Worm (Caenorhabditis elegans): ENCODE data around the gene F31E3.12.

The F31E3.12 gene

DNA sequence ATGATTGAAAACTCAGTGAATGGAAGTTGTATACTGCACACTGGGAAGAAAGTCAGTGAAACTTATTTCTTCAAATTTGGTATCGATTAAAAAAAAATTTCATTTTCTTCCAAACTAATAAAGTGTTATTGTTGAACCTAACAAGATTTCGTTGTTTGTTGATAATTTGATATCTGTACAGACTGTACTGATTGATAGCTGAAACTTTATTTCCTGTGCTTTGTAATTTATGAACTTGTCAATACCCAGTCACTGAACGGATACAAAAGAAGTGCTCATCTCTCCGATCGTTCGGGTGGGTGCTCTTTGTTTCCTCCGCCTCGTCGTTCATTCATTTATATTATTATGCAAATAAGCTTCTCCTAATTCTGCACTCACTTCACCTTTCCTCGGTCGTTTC is at the start of gene F31E3.12:
Gene F31E3.12, plus strand, starts transcription at position 301 of the 400 bp plus-strand sequence.
- TF ChIP-seq tab-1 (GFP tag; IDR thresholded peaks at IDR 0.05), result no peak
- TF ChIP-seq cog-1 (tag; optimal IDR thresholded peaks at IDR 0.05), result no peak
- no peak for TF ChIP-seq T22C8.4 (GFP tag; IDR thresholded peaks at IDR 0.05)
- TF ChIP-seq ztf-29 (GFP tag; IDR thresholded peaks at IDR 0.05), result no peak
- TF ChIP-seq flt-1 (GFP tag; IDR thresholded peaks at IDR 0.05), result no peak
- no peak for TF ChIP-seq ztf-23 (GFP tag; IDR thresholded peaks at IDR 0.05)
- TF ChIP-seq ref-1 (GFP tag; conservative IDR thresholded peaks at IDR 0.05), result no peak
- no peak for TF ChIP-seq klf-2 (GFP tag; conservative IDR thresholded peaks at IDR 0.05)

DNA sequence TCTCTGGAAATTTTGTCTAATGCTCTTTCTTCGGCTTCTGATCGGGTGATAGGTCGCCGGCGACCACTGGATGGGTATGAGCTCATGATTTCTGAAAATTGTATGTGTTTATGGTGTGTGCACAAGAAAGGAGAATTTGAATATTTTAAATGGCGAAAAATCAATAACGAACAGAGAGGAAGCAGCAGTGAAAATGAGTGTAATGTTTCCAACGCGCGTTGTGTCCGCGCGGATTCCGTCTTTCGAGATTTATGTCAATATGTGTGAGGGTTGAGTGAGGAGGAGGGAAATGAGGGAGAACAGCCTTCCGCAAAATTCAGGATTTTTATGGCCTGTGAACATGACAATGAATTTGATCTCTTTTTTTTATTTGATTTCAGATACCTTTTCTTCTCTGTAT is 40.5 kb upstream of the F31E3.12 start, which contains the start of gene flap-1:
Gene flap-1, minus strand, starts transcription at position 101 of the 400 bp plus-strand sequence.
- TF ChIP-seq T22C8.4 (GFP tag; IDR thresholded peaks at IDR 0.05), result peak; percentile 25; the same call in 1 of the 2 replicates
- TF ChIP-seq ztf-29 (GFP tag; IDR thresholded peaks at IDR 0.05), result no peak

DNA sequence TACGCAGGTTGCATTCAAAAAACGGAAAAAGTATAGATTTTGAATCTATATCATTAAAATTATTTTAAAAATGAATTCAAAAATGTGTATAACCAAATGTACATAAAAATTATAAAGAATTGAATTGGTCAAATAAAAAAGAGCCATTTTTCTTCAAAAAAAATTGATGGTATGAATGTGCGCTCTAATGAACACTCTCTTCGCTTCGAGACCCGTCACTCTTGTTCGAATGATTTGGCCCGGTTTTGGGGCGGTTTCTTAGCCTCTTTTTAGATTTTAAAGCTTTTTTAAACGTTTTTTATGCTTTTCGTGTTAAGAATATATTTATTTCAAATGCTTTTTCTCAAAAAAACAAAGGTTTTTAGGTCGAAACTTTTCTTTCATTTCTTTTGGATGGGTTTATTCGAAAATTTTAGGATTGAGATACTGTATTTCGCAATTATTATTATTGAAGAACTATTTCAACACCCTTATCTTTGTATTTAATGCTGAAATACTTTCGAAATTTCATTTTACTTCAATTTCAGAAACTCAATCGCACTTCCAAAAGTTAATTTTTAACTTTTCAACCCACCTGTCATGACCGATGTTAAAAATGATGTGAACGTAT is 39.5 kb upstream of the F31E3.12 start, which contains the start of gene inf-1:
Gene inf-1, plus strand, starts transcription at position 577 of the 610 bp plus-strand sequence.
- TF ChIP-seq klf-2 (GFP tag; conservative IDR thresholded peaks at IDR 0.05), result no peak
- no peak for TF ChIP-seq flt-1 (GFP tag; IDR thresholded peaks at IDR 0.05)
- TF ChIP-seq ref-1 (GFP tag; conservative IDR thresholded peaks at IDR 0.05), result no peak
- no peak for TF ChIP-seq tab-1 (GFP tag; IDR thresholded peaks at IDR 0.05)
- TF ChIP-seq T22C8.4 (GFP tag; IDR thresholded peaks at IDR 0.05), result no peak
- TF ChIP-seq ztf-23 (GFP tag; IDR thresholded peaks at IDR 0.05), result no peak
- TF ChIP-seq cog-1 (tag; optimal IDR thresholded peaks at IDR 0.05), result no peak
- TF ChIP-seq med-1 (GFP tag; optimal IDR thresholded peaks at IDR 0.05; ENCODE audit: insufficient read depth), result no peak
- no peak for TF ChIP-seq ztf-29 (GFP tag; IDR thresholded peaks at IDR 0.05)

DNA sequence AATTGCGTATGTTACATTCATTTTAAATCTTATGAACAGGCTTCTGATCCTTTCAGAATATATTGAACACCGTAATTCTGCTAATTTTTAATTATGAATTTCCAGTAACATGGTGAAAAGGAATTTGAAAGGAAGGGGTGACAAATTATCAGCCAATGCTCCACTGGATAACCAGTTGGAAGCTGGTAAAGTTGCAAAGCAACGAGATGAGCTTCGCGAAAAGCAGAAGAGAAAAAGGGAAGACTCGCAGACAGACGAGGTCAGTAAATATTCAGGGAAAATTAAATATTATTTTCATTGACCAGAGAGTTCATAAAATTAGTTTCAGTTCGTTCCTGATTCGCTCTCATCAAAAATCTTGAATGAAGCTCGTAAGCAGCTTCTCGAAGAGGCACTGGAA is 37.3 kb upstream of the F31E3.12 start, which contains the start of gene byn-1:
Gene byn-1, plus strand, starts transcription at position 106 of the 400 bp plus-strand sequence.
- no peak for TF ChIP-seq med-1 (GFP tag; optimal IDR thresholded peaks at IDR 0.05; ENCODE audit: insufficient read depth)
- TF ChIP-seq ztf-23 (GFP tag; IDR thresholded peaks at IDR 0.05), result no peak
- no peak for TF ChIP-seq flt-1 (GFP tag; IDR thresholded peaks at IDR 0.05)
- no peak for TF ChIP-seq cog-1 (tag; optimal IDR thresholded peaks at IDR 0.05)
- TF ChIP-seq ztf-29 (GFP tag; IDR thresholded peaks at IDR 0.05), result no peak
- no peak for TF ChIP-seq klf-2 (GFP tag; conservative IDR thresholded peaks at IDR 0.05)

DNA sequence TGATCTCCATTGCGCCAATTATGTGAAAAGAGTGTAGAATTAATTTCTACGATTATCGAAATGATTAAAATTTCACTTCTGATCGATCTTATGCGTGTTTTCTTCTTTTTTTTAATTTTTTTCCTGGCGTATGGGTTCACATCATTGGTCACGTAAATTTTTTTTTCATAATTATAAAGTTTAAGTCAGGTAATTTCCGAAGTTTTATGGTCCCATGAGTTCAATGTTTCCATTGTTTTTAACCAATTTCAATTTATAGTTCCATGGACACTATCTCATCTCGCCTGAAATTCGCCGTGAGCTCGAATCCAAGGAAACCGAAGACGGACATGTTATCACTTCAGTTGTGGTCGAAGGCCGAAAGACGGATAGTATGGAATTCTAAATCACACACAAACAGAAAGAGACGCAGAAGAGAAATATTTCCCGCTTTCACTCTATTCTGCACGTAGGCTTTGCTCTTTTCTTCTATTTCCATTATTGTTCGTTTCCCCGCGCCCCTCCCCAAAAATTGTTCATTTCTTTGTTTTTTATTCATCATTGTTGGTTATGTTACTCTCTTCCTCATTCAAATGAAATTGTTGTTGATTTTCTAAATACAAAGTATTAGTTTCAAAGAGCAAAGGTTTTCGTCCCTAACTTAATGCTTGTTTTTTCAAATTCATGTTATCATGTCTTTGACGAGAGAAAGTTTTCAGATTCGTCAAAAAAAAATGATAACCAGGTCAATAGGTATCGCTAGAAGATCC is 33.7 kb upstream of the F31E3.12 start, which contains the start of the genes F57B9.8 and coq-2:
Gene F57B9.8, minus strand, starts transcription at position 51 of the 749 bp plus-strand sequence.
Gene coq-2, plus strand, starts transcription at position 699 of the 749 bp plus-strand sequence.
- no peak for TF ChIP-seq T22C8.4 (GFP tag; IDR thresholded peaks at IDR 0.05)
- TF ChIP-seq klf-2 (GFP tag; conservative IDR thresholded peaks at IDR 0.05), result no peak
- TF ChIP-seq tab-1 (GFP tag; IDR thresholded peaks at IDR 0.05), result no peak
- no peak for TF ChIP-seq ref-1 (GFP tag; conservative IDR thresholded peaks at IDR 0.05)
- TF ChIP-seq flt-1 (GFP tag; IDR thresholded peaks at IDR 0.05), result no peak
- TF ChIP-seq ztf-23 (GFP tag; IDR thresholded peaks at IDR 0.05), result no peak
- no peak for TF ChIP-seq med-1 (GFP tag; optimal IDR thresholded peaks at IDR 0.05; ENCODE audit: insufficient read depth)
- TF ChIP-seq cog-1 (tag; optimal IDR thresholded peaks at IDR 0.05), result no peak
- no peak for TF ChIP-seq ztf-29 (GFP tag; IDR thresholded peaks at IDR 0.05)

DNA sequence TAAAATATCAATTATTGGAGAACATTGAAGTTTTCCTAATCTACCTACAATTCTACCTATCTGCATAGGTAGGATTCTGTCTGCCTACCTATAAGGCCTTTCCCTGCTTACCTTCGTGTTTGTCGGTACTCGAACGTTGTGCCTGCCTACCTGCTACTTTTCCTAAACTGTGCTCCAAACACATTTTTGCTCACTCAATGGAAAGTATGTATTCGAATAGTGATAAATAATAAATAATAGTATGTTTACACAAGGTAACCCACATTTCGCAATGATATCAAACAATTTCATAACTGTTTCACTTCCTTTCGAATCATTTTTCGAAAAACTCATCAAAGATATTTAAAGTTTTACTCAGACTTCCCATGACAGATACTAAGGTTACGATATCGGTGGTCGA is 29.7 kb upstream of the F31E3.12 start, which contains the start of gene F57B9.3:
Gene F57B9.3, plus strand, starts transcription at position 301 of the 400 bp plus-strand sequence.
- TF ChIP-seq ref-1 (GFP tag; conservative IDR thresholded peaks at IDR 0.05), result no peak
- TF ChIP-seq T22C8.4 (GFP tag; IDR thresholded peaks at IDR 0.05), result no peak
- no peak for TF ChIP-seq cog-1 (tag; optimal IDR thresholded peaks at IDR 0.05)
- no peak for TF ChIP-seq tab-1 (GFP tag; IDR thresholded peaks at IDR 0.05)
- TF ChIP-seq ztf-29 (GFP tag; IDR thresholded peaks at IDR 0.05), result no peak
- TF ChIP-seq flt-1 (GFP tag; IDR thresholded peaks at IDR 0.05), result no peak
- TF ChIP-seq ztf-23 (GFP tag; IDR thresholded peaks at IDR 0.05), result no peak
- TF ChIP-seq klf-2 (GFP tag; conservative IDR thresholded peaks at IDR 0.05), result no peak
- no peak for TF ChIP-seq med-1 (GFP tag; optimal IDR thresholded peaks at IDR 0.05; ENCODE audit: insufficient read depth)

DNA sequence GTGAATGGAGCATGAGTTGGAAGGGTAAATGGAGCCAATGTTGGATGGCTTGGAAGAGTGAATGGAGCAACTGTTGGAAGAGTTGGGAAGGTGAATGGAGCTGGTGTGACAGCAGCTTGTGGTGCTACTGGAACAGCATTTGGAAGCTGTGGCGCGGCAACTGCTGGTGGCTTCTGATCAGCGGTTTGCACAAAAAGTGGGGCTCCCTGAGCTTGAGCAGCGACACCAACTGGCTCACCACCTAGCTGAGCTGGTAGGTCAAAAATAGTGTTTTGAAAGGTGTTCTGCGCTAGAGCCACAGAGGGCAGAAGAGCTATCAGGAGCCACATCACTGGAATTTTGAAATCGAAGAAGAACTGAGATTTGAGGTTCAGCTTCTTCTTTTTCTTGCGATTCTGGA is 23.9 kb upstream of the F31E3.12 start:
- TF ChIP-seq tab-1 (GFP tag; IDR thresholded peaks at IDR 0.05) (0 out of 2 replicates have a peak, but pooled peaks have one; percentile 46), ztf-23 (GFP tag; IDR thresholded peaks at IDR 0.05) (no peak), cog-1 (tag; optimal IDR thresholded peaks at IDR 0.05) (no peak), flt-1 (GFP tag; IDR thresholded peaks at IDR 0.05) (no peak)

DNA sequence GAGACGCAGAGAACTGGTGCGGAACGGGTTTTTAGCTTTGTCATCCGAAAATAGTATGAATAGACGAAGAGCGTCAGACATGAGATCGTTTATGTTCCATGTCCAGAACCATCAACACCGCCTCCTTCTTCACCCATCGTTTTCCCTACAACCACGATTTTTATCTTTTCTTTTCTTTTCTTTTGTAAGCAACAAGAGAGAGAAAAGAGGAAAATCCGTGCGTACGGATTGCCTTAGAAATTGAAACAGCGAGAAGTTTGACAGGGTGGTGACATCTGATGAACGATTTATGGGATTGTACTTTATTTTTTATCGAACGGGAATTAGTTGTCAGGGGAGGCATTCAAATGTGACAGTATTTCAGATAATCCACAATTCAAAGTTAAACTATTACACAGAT is 23.4 kb upstream of the F31E3.12 start, which contains the start of gene abu-13:
Gene abu-13, minus strand, starts transcription at position 152 of the 400 bp plus-strand sequence.
- no peak for TF ChIP-seq T22C8.4 (GFP tag; IDR thresholded peaks at IDR 0.05)
- TF ChIP-seq ref-1 (GFP tag; conservative IDR thresholded peaks at IDR 0.05), result no peak
- no peak for TF ChIP-seq klf-2 (GFP tag; conservative IDR thresholded peaks at IDR 0.05)
- TF ChIP-seq flt-1 (GFP tag; IDR thresholded peaks at IDR 0.05), result no peak
- no peak for TF ChIP-seq tab-1 (GFP tag; IDR thresholded peaks at IDR 0.05)
- TF ChIP-seq med-1 (GFP tag; optimal IDR thresholded peaks at IDR 0.05; ENCODE audit: insufficient read depth), result no peak
- no peak for TF ChIP-seq ztf-23 (GFP tag; IDR thresholded peaks at IDR 0.05)
- TF ChIP-seq ztf-29 (GFP tag; IDR thresholded peaks at IDR 0.05), result no peak
- no peak for TF ChIP-seq cog-1 (tag; optimal IDR thresholded peaks at IDR 0.05)

DNA sequence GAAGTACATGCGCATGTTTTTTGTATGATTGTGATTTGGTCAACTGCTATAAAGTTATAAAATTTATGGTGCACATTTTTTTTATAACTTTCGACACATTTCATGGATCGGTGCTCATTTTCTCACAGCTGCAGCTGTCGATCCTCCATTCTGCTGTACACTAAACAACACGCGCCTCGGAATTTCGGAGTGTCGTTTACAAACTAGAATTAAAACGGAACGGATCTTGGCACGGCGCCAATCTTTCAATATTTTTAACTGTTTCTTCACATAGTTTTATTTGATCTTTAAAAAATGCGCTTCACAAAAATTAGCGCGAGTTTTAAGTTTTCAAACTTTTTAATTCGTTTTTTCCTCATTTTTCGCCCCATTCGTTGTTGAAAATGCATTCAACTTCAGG is 22.8 kb upstream of the F31E3.12 start, which contains the start of gene let-711:
Gene let-711, plus strand, starts transcription at position 337 of the 400 bp plus-strand sequence.
- TF ChIP-seq ztf-29 (GFP tag; IDR thresholded peaks at IDR 0.05), result no peak
- no peak for TF ChIP-seq flt-1 (GFP tag; IDR thresholded peaks at IDR 0.05)
- no peak for TF ChIP-seq ztf-23 (GFP tag; IDR thresholded peaks at IDR 0.05)

All from whole organism, midembryonic.